Fruit fly (Drosophila melanogaster): Measurements from ENCODE around the gene CG9967.

DNA sequence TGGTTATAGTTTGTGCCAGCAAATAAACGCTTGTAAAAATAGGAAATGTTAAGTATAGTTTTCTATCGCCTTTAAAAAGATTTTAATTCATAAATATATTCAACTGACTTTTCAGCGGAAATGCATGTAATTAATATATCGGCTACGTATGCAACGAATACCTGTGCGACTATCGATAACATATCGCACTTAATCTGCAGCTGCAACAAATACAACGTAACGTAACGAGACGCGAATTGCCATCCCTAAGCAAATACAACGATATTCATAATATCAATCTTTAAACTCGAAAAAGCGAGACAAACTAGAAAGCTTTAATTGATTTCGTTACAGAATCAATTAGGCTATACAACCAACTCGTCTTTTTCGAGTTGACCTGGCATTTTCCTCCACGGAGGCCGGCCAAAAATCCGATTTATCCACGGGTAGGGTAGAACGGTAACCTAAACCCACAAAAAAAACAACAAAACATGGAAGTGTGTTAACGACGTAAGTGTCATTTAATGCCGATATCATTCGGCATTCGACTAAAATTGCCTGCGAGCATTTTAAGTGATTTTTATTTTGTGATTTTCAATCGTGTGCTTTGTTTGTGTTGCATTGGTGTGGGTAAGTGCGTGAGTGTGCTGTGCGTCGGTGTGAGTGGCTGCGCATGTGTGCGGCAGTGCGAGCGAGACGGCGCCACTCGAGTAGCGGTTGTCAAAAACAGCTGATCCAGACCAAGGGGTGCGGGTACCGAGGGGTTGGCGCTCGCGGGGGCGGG, 18.7 kb upstream of the CG9967 start, which contains the start of gene Atxn7:
- TF ChIP-seq ovo (GFP tag; optimal IDR thresholded peaks at IDR 0.05) (peak; percentile 92), CG1620 (GFP tag; optimal IDR thresholded peaks at IDR 0.05) (peak; percentile 80), Crg-1 (GFP tag; optimal IDR thresholded peaks at IDR 0.05) (peak; percentile 84), CG14711 (tag; optimal IDR thresholded peaks at IDR 0.05) (peak; percentile 39), Mnt (GFP tag; optimal IDR thresholded peaks at IDR 0.05) (peak; percentile 70), CG7045 (GFP tag; optimal IDR thresholded peaks at IDR 0.05) (peak; percentile 74), bab1 (GFP tag; optimal IDR thresholded peaks at IDR 0.05) (peak; percentile 88), cic (GFP tag; optimal IDR thresholded peaks at IDR 0.05) (peak; percentile 49)
